Worm (Caenorhabditis elegans) whole organism, L4 larva: ENCODE measurements around the gene C40H5.2.

Experiments
- F37D6.2 ChIP-seq: sonication (generic microtip); optimal IDR thresholded peaks from 2 replicates; lab custom pipeline; 2016; ENCODE audit warnings: mild to moderate bottlenecking, missing genetic modification characterization, missing compliant biosample characterization
- T26A8.4 ChIP-seq: fragments of 200-800 bp; sonication (Bioruptor generic); IDR thresholded peaks from 2 replicates; pipeline ENCODE4 v1.3.6; 2022; ENCODE audit warnings: missing genetic modification characterization, missing compliant biosample characterization
- Y48G9A.11 ChIP-seq: fragments of 200-800 bp; sonication (Bioruptor generic); IDR thresholded peaks from 2 replicates; pipeline ENCODE4 v1.3.6; 2022; ENCODE audit warnings: missing genetic modification reagents, missing genetic modification characterization, missing compliant biosample characterization
- ZK546.5 ChIP-seq, 2 experiments: sonication (generic microtip); optimal IDR thresholded peaks; 2 replicates each; lab custom pipeline; 2017; ENCODE audit warnings: missing biosample characterization in 2 of 2, missing genetic modification characterization in 2 of 2
- aha-1 ChIP-seq: fragments of 150-350 bp; peaks from one replicate; lab custom pipeline; 2014; ENCODE audit warnings: missing biosample characterization, missing genetic modification characterization
- aly-2 ChIP-seq: sonication (generic microtip); optimal IDR thresholded peaks from 2 replicates; lab custom pipeline; 2018; ENCODE audit warnings: missing biosample characterization, missing genetic modification characterization
- ceh-28 ChIP-seq: fragments of 150-350 bp; optimal IDR thresholded peaks from 2 replicates; lab custom pipeline; 2014; ENCODE audit warnings: missing biosample characterization, missing genetic modification reagents, missing genetic modification characterization
- ceh-32 ChIP-seq: sonication (generic microtip); optimal IDR thresholded peaks from 2 replicates; lab custom pipeline; 2016; ENCODE audit warnings: mild to moderate bottlenecking, missing genetic modification characterization, missing compliant biosample characterization; ENCODE audit not compliant: poor library complexity
- ces-1 ChIP-seq: fragments of 150-350 bp; sonication (generic microtip); optimal IDR thresholded peaks from 4 replicates; lab custom pipeline; 2014; ENCODE audit warnings: missing biosample characterization, missing genetic modification reagents, missing genetic modification characterization
- ctbp-1 ChIP-seq: fragments of 200-800 bp; sonication (Bioruptor generic); IDR thresholded peaks from 2 replicates; pipeline ENCODE4 v1.3.6; 2022; ENCODE audit warnings: missing genetic modification reagents, missing genetic modification characterization, missing compliant biosample characterization
- daf-16 ChIP-seq, 3 experiments: sonication (generic microtip); optimal IDR thresholded peaks; 2 replicates each; lab custom pipeline; 2016 to 2017; ENCODE audit warnings: missing genetic modification characterization in 3 of 3, missing genetic modification reagents in 3 of 3, mild to moderate bottlenecking in 2 of 3, missing compliant biosample characterization in 2 of 3, missing biosample characterization in 1 of 3, moderate library complexity in 1 of 3
- daf-8 ChIP-seq: fragments of 200-800 bp; sonication (Bioruptor generic); IDR thresholded peaks from 2 replicates; pipeline ENCODE4 v1.3.6; 2022; ENCODE audit warnings: missing genetic modification characterization, missing compliant biosample characterization
- dmd-6 ChIP-seq: fragments of 200-800 bp; sonication (Bioruptor generic); IDR thresholded peaks from 2 replicates; pipeline ENCODE4 v1.3.6; 2022; ENCODE audit warnings: missing genetic modification reagents, missing genetic modification characterization, missing compliant biosample characterization
- dmd-8 ChIP-seq: fragments of 200-800 bp; sonication (Bioruptor generic); IDR thresholded peaks from 2 replicates; pipeline ENCODE4 v1.3.6; 2022; ENCODE audit warnings: missing genetic modification characterization, missing compliant biosample characterization
- dpl-1 ChIP-seq: fragments of 150-350 bp; optimal IDR thresholded peaks from 2 replicates; lab custom pipeline; 2014; ENCODE audit warnings: missing biosample characterization, missing genetic modification reagents, missing genetic modification characterization
- duxl-1 ChIP-seq: sonication (generic microtip); optimal IDR thresholded peaks from 2 replicates; lab custom pipeline; 2016; ENCODE audit warnings: mild to moderate bottlenecking, missing genetic modification characterization, moderate library complexity, missing compliant biosample characterization; ENCODE audit not compliant: poor library complexity
- dve-1 ChIP-seq: sonication (generic microtip); optimal IDR thresholded peaks from 2 replicates; lab custom pipeline; 2017; ENCODE audit warnings: antibody characterized with exemption, mild to moderate bottlenecking, missing genetic modification characterization, missing compliant biosample characterization; ENCODE audit not compliant: insufficient read depth
- egl-27 ChIP-seq: sonication (generic microtip); optimal IDR thresholded peaks from 3 replicates; lab custom pipeline; 2017; ENCODE audit warnings: missing biosample characterization, missing genetic modification reagents, missing genetic modification characterization
- fos-1 ChIP-seq: fragments of 150-350 bp; optimal IDR thresholded peaks from 2 replicates; lab custom pipeline; 2014; ENCODE audit warnings: missing biosample characterization, missing genetic modification characterization
- hif-1 ChIP-seq, 2 experiments: sonication (generic microtip); optimal IDR thresholded peaks; 2 replicates each; lab custom pipeline; 2016 to 2017; ENCODE audit warnings: missing compliant biosample characterization in 2 of 2, missing genetic modification characterization in 2 of 2, missing genetic modification reagents in 2 of 2, missing genotype in 2 of 2, mild to moderate bottlenecking in 1 of 2
- hlh-11 ChIP-seq: fragments of 200-800 bp; sonication (Bioruptor generic); optimal IDR thresholded peaks from 2 replicates; lab custom pipeline; 2018; ENCODE audit warnings: mild to moderate bottlenecking, missing genetic modification characterization, missing compliant biosample characterization
- hlh-30 ChIP-seq: sonication (generic microtip); optimal IDR thresholded peaks from 2 replicates; lab custom pipeline; 2017; ENCODE audit warnings: antibody characterized with exemption, mild to moderate bottlenecking, missing genetic modification characterization, missing compliant biosample characterization; ENCODE audit not compliant: insufficient read depth
- hmg-1.1 ChIP-seq: fragments of 200-800 bp; sonication (Bioruptor generic); IDR thresholded peaks from 2 replicates; pipeline ENCODE4 v1.3.6; 2022; ENCODE audit warnings: missing genetic modification reagents, missing genetic modification characterization, missing compliant biosample characterization
- lin-1 ChIP-seq: fragments of 200-800 bp; sonication (Bioruptor generic); IDR thresholded peaks from 2 replicates; pipeline ENCODE4 v1.3.6; 2022; ENCODE audit warnings: missing genetic modification reagents, missing genetic modification characterization, missing compliant biosample characterization
- lin-29 ChIP-seq: fragments of 200-800 bp; sonication (Bioruptor generic); IDR thresholded peaks from 2 replicates; pipeline ENCODE4 v1.3.6; 2022; ENCODE audit warnings: missing genetic modification reagents, missing genetic modification characterization, missing compliant biosample characterization
- lin-38 ChIP-seq: fragments of 200-800 bp; sonication (Bioruptor generic); IDR thresholded peaks from 2 replicates; pipeline ENCODE4 v1.3.6; 2022; ENCODE audit warnings: missing genetic modification reagents, missing genetic modification characterization, missing compliant biosample characterization
- lsy-2 ChIP-seq, 2 experiments: fragments of 150-350 bp in 1 of 2; sonication (generic microtip) in 1 of 2; optimal IDR thresholded peaks; 2 replicates each; lab custom pipeline; 2014 to 2017; ENCODE audit warnings: missing biosample characterization in 2 of 2, missing genetic modification characterization in 2 of 2
- madf-9 ChIP-seq: fragments of 200-800 bp; sonication (Bioruptor generic); conservative IDR thresholded peaks from 2 replicates; pipeline ENCODE4 v1.3.6; 2022; ENCODE audit warnings: missing genetic modification reagents, missing genetic modification characterization, missing compliant biosample characterization
- mdl-1 ChIP-seq, 2 experiments: fragments of 150-350 bp in 1 of 2; sonication (generic microtip) in 1 of 2; optimal IDR thresholded peaks; 2 replicates each; lab custom pipeline; 2014 to 2017; ENCODE audit warnings: missing biosample characterization in 2 of 2, missing genetic modification characterization in 2 of 2
- mep-1 ChIP-seq: fragments of 150-350 bp; sonication (generic microtip); optimal IDR thresholded peaks from 3 replicates; lab custom pipeline; 2014; ENCODE audit warnings: missing biosample characterization, missing genetic modification characterization
- mes-2 ChIP-seq: sonication (generic microtip); optimal IDR thresholded peaks from 2 replicates; lab custom pipeline; 2016; ENCODE audit warnings: missing genotype, mild to moderate bottlenecking, missing genetic modification characterization, missing compliant biosample characterization; ENCODE audit not compliant: poor library complexity, severe bottlenecking
- mxl-3 ChIP-seq: fragments of 200-800 bp; sonication (Bioruptor generic); optimal IDR thresholded peaks from 2 replicates; lab custom pipeline; 2018; ENCODE audit warnings: mild to moderate bottlenecking, missing genetic modification characterization, missing compliant biosample characterization
- nhr-102 ChIP-seq: sonication (generic microtip); optimal IDR thresholded peaks from 2 replicates; lab custom pipeline; 2016; ENCODE audit warnings: mild to moderate bottlenecking, missing genetic modification characterization, moderate library complexity, missing compliant biosample characterization
- nhr-11 ChIP-seq: fragments of 150-350 bp; optimal IDR thresholded peaks from 2 replicates; lab custom pipeline; 2014; ENCODE audit warnings: missing biosample characterization, missing genetic modification characterization
- nhr-28 ChIP-seq: fragments of 150-350 bp; optimal IDR thresholded peaks from 2 replicates; lab custom pipeline; 2014; ENCODE audit warnings: missing biosample characterization, missing genetic modification characterization
- nhr-41 ChIP-seq: fragments of 200-800 bp; sonication (Bioruptor generic); IDR thresholded peaks from 2 replicates; pipeline ENCODE4 v1.3.6; 2022; ENCODE audit warnings: missing genetic modification reagents, missing genetic modification characterization, missing compliant biosample characterization
- nhr-48 ChIP-seq: sonication (generic microtip); optimal IDR thresholded peaks from 2 replicates; lab custom pipeline; 2016; ENCODE audit warnings: mild to moderate bottlenecking, missing genetic modification characterization, missing compliant biosample characterization
- nhr-6 ChIP-seq: fragments of 150-350 bp; optimal IDR thresholded peaks from 2 replicates; lab custom pipeline; 2014; ENCODE audit warnings: missing biosample characterization, missing genetic modification characterization
- pha-4 ChIP-seq, 2 experiments: fragments of 150-350 bp in 1 of 2; fragments of 200-800 bp in 1 of 2; sonication (Bioruptor generic) in 1 of 2; IDR thresholded peaks in 1 of 2; optimal IDR thresholded peaks in 1 of 2; 2 replicates each; pipeline versions ENCODE4 v1.3.6 to Lab custom; 2014 to 2022; ENCODE audit warnings: missing genetic modification characterization in 2 of 2, missing genetic modification reagents in 2 of 2, missing biosample characterization in 1 of 2, missing compliant biosample characterization in 1 of 2
- rbr-2 ChIP-seq: sonication (generic microtip); optimal IDR thresholded peaks from 2 replicates; lab custom pipeline; 2016; ENCODE audit warnings: missing genotype, missing genetic modification characterization, missing compliant biosample characterization
- saeg-2 ChIP-seq: fragments of 200-800 bp; sonication (Bioruptor generic); IDR thresholded peaks from 2 replicates; pipeline ENCODE4 v1.3.6; 2022; ENCODE audit warnings: missing genetic modification reagents, missing genetic modification characterization, missing compliant biosample characterization
- set-16 ChIP-seq: fragments of 200-800 bp; sonication (Bioruptor generic); IDR thresholded peaks from 2 replicates; pipeline ENCODE4 v1.3.6; 2022; ENCODE audit warnings: missing genetic modification reagents, missing genetic modification characterization, missing compliant biosample characterization
- snpc-1.2 ChIP-seq: fragments of 200-800 bp; sonication (Bioruptor generic); IDR thresholded peaks from 2 replicates; pipeline ENCODE4 v1.3.6; 2022; ENCODE audit warnings: missing genetic modification reagents, missing genetic modification characterization, missing compliant biosample characterization
- spr-3 ChIP-seq: fragments of 200-800 bp; sonication (Bioruptor generic); optimal IDR thresholded peaks from 2 replicates; lab custom pipeline; 2018; ENCODE audit warnings: mild to moderate bottlenecking, missing genetic modification characterization, missing compliant biosample characterization
- unc-62 ChIP-seq, 3 experiments: fragments of 150-350 bp in 1 of 3; sonication (generic microtip); optimal IDR thresholded peaks in 2 of 3; peaks in 1 of 3; 1 replicate in 1 of 3; 2 replicates in 2 of 3; lab custom pipeline; 2014 to 2017; ENCODE audit warnings: missing biosample characterization in 3 of 3, missing genetic modification characterization in 3 of 3, missing genetic modification reagents in 3 of 3, missing genotype in 1 of 3
- ztf-7 ChIP-seq: fragments of 150-350 bp; optimal IDR thresholded peaks from 2 replicates; lab custom pipeline; 2014; ENCODE audit warnings: missing biosample characterization, missing genetic modification characterization

C40H5.2 gene

ce11 chrX:11792730-11793129 lies 46.9 kb downstream of the C40H5.2 start (continued):
- TF ChIP-seq Y48G9A.11: no peak

ce11 chrX:11798057-11798555 lies 52.2 kb downstream of the C40H5.2 start, which contains the start of gene rsd-3:
Gene rsd-3 (plus strand): TSS chrX:11798505.
- TF ChIP-seq unc-62 (GFP tag; optimal IDR thresholded peaks at IDR 0.05 in 1 of 2; lab: Kevin White, UChicago) (peak in 1 of 2 experiments; percentile 87), unc-62 (tag; optimal IDR thresholded peaks at IDR 0.05; lab: Kevin White, UChicago) (no peak), lsy-2 (tag; optimal IDR thresholded peaks at IDR 0.05; lab: Kevin White, UChicago) (peak in 1 of 2 experiments; percentile 49), ceh-28 (tag; lab: Kevin White, UChicago) (peak; percentile 8), nhr-28 (tag; lab: Kevin White, UChicago) (peak; percentile 74), hmg-1.1 (peak; percentile 67), snpc-1.2 (GFP tag; lab: Robert Waterston, UW) (no peak), nhr-11 (tag; lab: Kevin White, UChicago) (no peak), duxl-1 (tag; lab: Kevin White, UChicago) (peak; percentile 30), dmd-6 (GFP tag; lab: Robert Waterston, UW) (peak; percentile 50), F37D6.2 (no peak), rbr-2 (tag; lab: Kevin White, UChicago) (peak; percentile 71), mxl-3 (GFP tag; lab: Kevin White, UChicago) (peak; percentile 63), fos-1 (tag; lab: Kevin White, UChicago) (no peak), nhr-41 (GFP tag; lab: Robert Waterston, UW) (no peak), lin-1 (no peak), aly-2 (no peak), lin-29 (GFP tag; lab: Robert Waterston, UW) (no peak), ZK546.5 (tag; optimal IDR thresholded peaks at IDR 0.05; lab: Kevin White, UChicago) (no peak), saeg-2 (no peak), hif-1 (tag; optimal IDR thresholded peaks at IDR 0.05; lab: Kevin White, UChicago) (peak in 1 of 2 experiments; percentile 29), egl-27 (tag; lab: Kevin White, UChicago) (no peak), ctbp-1 (peak; percentile 52; the same call in 1 of the 2 replicates), lin-38 (GFP tag; lab: Robert Waterston, UW) (0 out of 2 replicates have a peak, but pooled peaks have one; percentile 24), set-16 (GFP tag; lab: Robert Waterston, UW) (no peak), ztf-7 (tag; lab: Kevin White, UChicago) (peak; percentile 43), aha-1 (tag; lab: Kevin White, UChicago) (peak; percentile 95), pha-4 (GFP tag; IDR thresholded peaks at IDR 0.05; lab: Robert Waterston, UW) (peak; percentile 38; the same call in 1 of the 2 replicates), pha-4 (tag; optimal IDR thresholded peaks at IDR 0.05; lab: Kevin White, UChicago) (peak; percentile 70), dpl-1 (GFP tag; lab: Kevin White, UChicago) (peak; percentile 20), spr-3 (no peak), ces-1 (GFP tag; lab: Kevin White, UChicago) (no peak), hlh-11 (tag; lab: Kevin White, UChicago) (peak; percentile 84), T26A8.4 (GFP tag; lab: Robert Waterston, UW) (0 out of 2 replicates have a peak, but pooled peaks have one; percentile 23), dmd-8 (no peak), dve-1 (tag; lab: Kevin White, UChicago) (peak; percentile 81), madf-9 (GFP tag; lab: Robert Waterston, UW) (no peak), daf-16 (GFP tag; optimal IDR thresholded peaks at IDR 0.05; lab: Kevin White, UChicago) (no peak), daf-16 (tag; optimal IDR thresholded peaks at IDR 0.05; lab: Kevin White, UChicago) (peak; percentile 45), nhr-48 (peak; percentile 27), mes-2 (tag; lab: Kevin White, UChicago) (peak; percentile 67), mep-1 (tag; lab: Kevin White, UChicago) (peak; percentile 82), nhr-6 (peak; percentile 56), mdl-1 (tag; optimal IDR thresholded peaks at IDR 0.05; lab: Kevin White, UChicago) (peak in 1 of 2 experiments; percentile 65), daf-8 (GFP tag; lab: Robert Waterston, UW) (no peak), nhr-102 (tag; lab: Kevin White, UChicago) (peak; percentile 30), ceh-32 (tag; lab: Kevin White, UChicago) (no peak), hlh-30 (tag; lab: Kevin White, UChicago) (peak; percentile 71)
